Worm (Caenorhabditis elegans) whole organism, midembryonic: ENCODE measurements around the gene srj-38.

Source experiments
- cog-1 ChIP-seq: sonication (generic microtip); optimal IDR thresholded peaks from 2 replicates; lab custom pipeline; 2016; ENCODE audit warnings: missing genetic modification characterization, missing compliant biosample characterization
- flt-1 ChIP-seq: fragments of 200-800 bp; sonication (Bioruptor generic); IDR thresholded peaks from 2 replicates; pipeline ENCODE4 v1.3.6; 2022; ENCODE audit warnings: missing genetic modification characterization, missing compliant biosample characterization
- klf-2 ChIP-seq: fragments of 200-800 bp; sonication (Bioruptor generic); conservative IDR thresholded peaks from 2 replicates; pipeline ENCODE4 v1.3.6; 2022; ENCODE audit warnings: missing genetic modification reagents, missing genetic modification characterization, missing compliant biosample characterization
- med-1 ChIP-seq: sonication (generic microtip); optimal IDR thresholded peaks from 2 replicates; lab custom pipeline; 2017; ENCODE audit warnings: missing genetic modification characterization, mild to moderate bottlenecking, missing compliant biosample characterization, antibody characterized with exemption, missing genetic modification reagents; ENCODE audit not compliant: insufficient read depth
- ref-1 ChIP-seq: fragments of 200-800 bp; sonication (Bioruptor generic); conservative IDR thresholded peaks from 2 replicates; pipeline ENCODE4 v1.3.6; 2022; ENCODE audit warnings: missing genetic modification reagents, missing genetic modification characterization, missing compliant biosample characterization
- tab-1 ChIP-seq: fragments of 200-800 bp; sonication (Bioruptor generic); IDR thresholded peaks from 2 replicates; pipeline ENCODE4 v1.3.6; 2022; ENCODE audit warnings: missing genetic modification characterization, missing compliant biosample characterization
- ztf-23 ChIP-seq: fragments of 200-800 bp; sonication (Bioruptor generic); IDR thresholded peaks from 2 replicates; pipeline ENCODE4 v1.3.6; 2022; ENCODE audit warnings: missing genetic modification reagents, missing genetic modification characterization, missing compliant biosample characterization
- ztf-29 ChIP-seq: fragments of 200-800 bp; sonication (Bioruptor generic); IDR thresholded peaks from 2 replicates; pipeline ENCODE4 v1.3.6; 2022; ENCODE audit warnings: missing genetic modification reagents, missing genetic modification characterization, missing compliant biosample characterization

- TF ChIP-seq ztf-29 (GFP tag; lab: Robert Waterston, UW), result no peak
- no peak for TF ChIP-seq ref-1
- TF ChIP-seq flt-1 (GFP tag; lab: Robert Waterston, UW), result no peak
- TF ChIP-seq cog-1 (tag; lab: Kevin White, UChicago), result no peak
- no peak for TF ChIP-seq med-1 (GFP tag; lab: Kevin White, UChicago)
- TF ChIP-seq tab-1 (GFP tag; lab: Robert Waterston, UW), result no peak
- TF ChIP-seq klf-2, result no peak
- TF ChIP-seq ztf-23, result no peak
Observed at ce11 chrV:915716-916115, 31.5 kb upstream of the srj-38 start.
